Worm (Caenorhabditis elegans): ENCODE results near the gene mtre-1.

- TF ChIP-seq nhr-90 (tag; optimal IDR thresholded peaks at IDR 0.05; ENCODE audit: poor library complexity) (no peak), mep-1 (tag; optimal IDR thresholded peaks at IDR 0.05) (no peak), skn-1 (tag; optimal IDR thresholded peaks at IDR 0.05) (no peak), ztf-11 (tag; optimal IDR thresholded peaks at IDR 0.05) (no peak)
Measured at ce11 chrII:8057911-8058310, 7.5 kb upstream of the mtre-1 start.

All from whole organism, L1 larva.